Worm (Caenorhabditis elegans): ENCODE results near the gene srbc-30.
"Not testable (repeated sequence)": the region's sequence is repeated elsewhere in the genome, so short reads cannot be mapped to it uniquely, and the experiment has no call there.

srbc-30 gene

ce11 chrV:3517889-3518288 lies 37.6 kb upstream of the srbc-30 start, which contains the start of gene str-227:
str-227 (plus strand) TSS chrV:3518189.
- peak in 1 of 2 experiments; percentile 2 for TF ChIP-seq unc-62 (GFP tag; optimal IDR thresholded peaks at IDR 0.05 in 1 of 2)
- TF ChIP-seq unc-62 (tag; optimal IDR thresholded peaks at IDR 0.05): no peak
- no peak for TF ChIP-seq ces-1 (GFP tag; optimal IDR thresholded peaks at IDR 0.05)

ce11 chrV:3512381-3512780 lies 32.1 kb upstream of the srbc-30 start, which contains the start of gene str-226:
str-226 (plus strand) TSS chrV:3512681.
- TF ChIP-seq F49E8.2 (tag; optimal IDR thresholded peaks at IDR 0.05; ENCODE audit: borderline replicate concordance) (no peak), mdl-1 (tag; optimal IDR thresholded peaks at IDR 0.05) (no peak), lin-29 (GFP tag; IDR thresholded peaks at IDR 0.05) (no peak), ZK337.2 (GFP tag; IDR thresholded peaks at IDR 0.05) (no peak), duxl-1 (tag; optimal IDR thresholded peaks at IDR 0.05; ENCODE audit: poor library complexity) (no peak), nhr-42 (GFP tag; IDR thresholded peaks at IDR 0.05) (no peak), sdz-12 (GFP tag; optimal IDR thresholded peaks at IDR 0.05) (no peak), daf-16 (GFP tag; optimal IDR thresholded peaks at IDR 0.05) (no peak), daf-16 (tag; optimal IDR thresholded peaks at IDR 0.05) (no peak), ceh-20 (GFP tag; IDR thresholded peaks at IDR 0.05) (no peak), R02D3.7 (tag; optimal IDR thresholded peaks at IDR 0.05) (no peak), nhr-237 (tag; optimal IDR thresholded peaks at IDR 0.05) (no peak), set-16 (GFP tag; IDR thresholded peaks at IDR 0.05) (no peak), nhr-10 (tag; optimal IDR thresholded peaks at IDR 0.05) (no peak), ceh-32 (tag; optimal IDR thresholded peaks at IDR 0.05; ENCODE audit: poor library complexity) (no peak), daf-8 (GFP tag; IDR thresholded peaks at IDR 0.05) (no peak)

- TF ChIP-seq aha-1 (tag): peak; percentile 42
- no peak for TF ChIP-seq daf-16 (GFP tag; optimal IDR thresholded peaks at IDR 0.05)
- no peak for TF ChIP-seq daf-16 (tag; optimal IDR thresholded peaks at IDR 0.05)
- no peak for TF ChIP-seq hmg-1.1 (GFP tag; IDR thresholded peaks at IDR 0.05)
These were observed 29.6 kb upstream of the srbc-30 start, which contains the start of gene str-228 for ce11 chrV:3509878-3510277. str-228 (plus strand) TSS chrV:3510178.

ce11 chrV:3507691-3508090 lies 27.4 kb upstream of the srbc-30 start, which contains the start of gene str-225:
str-225 (plus strand) TSS chrV:3507822.
- TF ChIP-seq ztf-7 (tag; optimal IDR thresholded peaks at IDR 0.05) (no peak), unc-62 (GFP tag; optimal IDR thresholded peaks at IDR 0.05 in 1 of 2) (peak in 1 of 2 experiments; percentile 93), unc-62 (tag; optimal IDR thresholded peaks at IDR 0.05) (no peak)

- TF ChIP-seq nhr-77 (tag; optimal IDR thresholded peaks at IDR 0.05); lin-38 (GFP tag; IDR thresholded peaks at IDR 0.05); ceh-82 (tag; optimal IDR thresholded peaks at IDR 0.05): not testable (repeated sequence)
These were observed 26.0 kb upstream of the srbc-30 start, which contains the start of gene ugt-64 for ce11 chrV:3506252-3506651. ugt-64 (minus strand) TSS chrV:3506352.

ce11 chrV:3505745-3506144 lies 25.5 kb upstream of the srbc-30 start:
- no peak for TF ChIP-seq saeg-2 (GFP tag; IDR thresholded peaks at IDR 0.05)
- 0 out of 2 replicates have a peak, but pooled peaks have one; percentile 22 for TF ChIP-seq nhr-41 (GFP tag; IDR thresholded peaks at IDR 0.05)
- peak; percentile 72 for TF ChIP-seq T20F7.1 (GFP tag; optimal IDR thresholded peaks at IDR 0.05)
- TF ChIP-seq unc-130 (GFP tag; optimal IDR thresholded peaks at IDR 0.05): no peak
- TF ChIP-seq daf-16 (GFP tag; optimal IDR thresholded peaks at IDR 0.05): peak in 1 of 2 experiments; percentile 47
- TF ChIP-seq daf-16 (tag; optimal IDR thresholded peaks at IDR 0.05): peak; percentile 82
- TF ChIP-seq dve-1 (tag; optimal IDR thresholded peaks at IDR 0.05; ENCODE audit: insufficient read depth): peak; percentile 89
- TF ChIP-seq tra-1 (GFP tag; IDR thresholded peaks at IDR 0.05): peak; percentile 60; the same call in 1 of the 2 replicates
- peak; percentile 77 for TF ChIP-seq hlh-11 (tag; optimal IDR thresholded peaks at IDR 0.05)
- TF ChIP-seq nhr-48 (tag; optimal IDR thresholded peaks at IDR 0.05): peak; percentile 63
- TF ChIP-seq mdl-1 (tag; optimal IDR thresholded peaks at IDR 0.05): peak in 1 of 2 experiments; percentile 44
- TF ChIP-seq dmd-6 (GFP tag; IDR thresholded peaks at IDR 0.05): peak; percentile 98
- TF ChIP-seq pqm-1 (tag; optimal IDR thresholded peaks at IDR 0.05): peak; percentile 78
- TF ChIP-seq gei-8 (GFP tag; optimal IDR thresholded peaks at IDR 0.05): no peak
- TF ChIP-seq fos-1 (tag; optimal IDR thresholded peaks at IDR 0.05): no peak
- no peak for TF ChIP-seq nhr-42 (GFP tag; IDR thresholded peaks at IDR 0.05)
- TF ChIP-seq nhr-77 (tag; optimal IDR thresholded peaks at IDR 0.05): peak; percentile 78
- peak; percentile 55; the same call in 1 of the 2 replicates for TF ChIP-seq lin-1 (GFP tag; IDR thresholded peaks at IDR 0.05)
- no peak for TF ChIP-seq lin-13 (GFP tag; optimal IDR thresholded peaks at IDR 0.05)
- no peak for TF ChIP-seq egl-27 (tag; optimal IDR thresholded peaks at IDR 0.05)
- no peak for TF ChIP-seq tag-97 (GFP tag; IDR thresholded peaks at IDR 0.05)
- TF ChIP-seq hlh-30 (tag; optimal IDR thresholded peaks at IDR 0.05; ENCODE audit: insufficient read depth): peak; percentile 69
